Worm (Caenorhabditis elegans) whole organism, mixed stage, embryonic: ENCODE data around the gene C47E8.9.

ENCODE experiments used
- blmp-1 ChIP-seq: fragments of 150-350 bp; optimal IDR thresholded peaks from 2 replicates; lab custom pipeline; 2014; ENCODE audit warnings: missing biosample characterization, missing genetic modification characterization
- lsy-2 ChIP-seq: fragments of 150-350 bp; optimal IDR thresholded peaks from 2 replicates; lab custom pipeline; 2014; ENCODE audit warnings: missing biosample characterization, missing genetic modification characterization
- nhr-28 ChIP-seq: fragments of 150-350 bp; optimal IDR thresholded peaks from 2 replicates; lab custom pipeline; 2014; ENCODE audit warnings: missing biosample characterization, missing genetic modification characterization

- TF ChIP-seq blmp-1 (no peak), lsy-2 (tag; lab: Kevin White, UChicago) (no peak), nhr-28 (tag; lab: Kevin White, UChicago) (no peak)
Measured at ce11 chrV:14640071-14640470, 23.0 kb upstream of the C47E8.9 start, which contains the start of gene F43D2.7.
